Worm (Caenorhabditis elegans): ENCODE results near the gene srap-1.

srap-1 gene

ce11 chrII:11259766-11260165 is 56.7 kb downstream of the srap-1 start (continued):
- TF ChIP-seq Y67H2A.10 (GFP tag; conservative IDR thresholded peaks at IDR 0.05) (no peak), ceh-91 (GFP tag; IDR thresholded peaks at IDR 0.05) (no peak), ccch-3 (GFP tag; optimal IDR thresholded peaks at IDR 0.05) (no peak), somi-1 (GFP tag; optimal IDR thresholded peaks at IDR 0.05) (no peak), B0336.3 (GFP tag; IDR thresholded peaks at IDR 0.05) (peak; percentile 83), gei-17 (GFP tag; optimal IDR thresholded peaks at IDR 0.05) (no peak), die-1 (tag; optimal IDR thresholded peaks at IDR 0.05) (no peak), unc-130 (GFP tag; optimal IDR thresholded peaks at IDR 0.05) (no peak), egl-44 (GFP tag; IDR thresholded peaks at IDR 0.05) (no peak), ets-4 (GFP tag; optimal IDR thresholded peaks at IDR 0.05) (no peak), F37B4.10 (GFP tag; IDR thresholded peaks at IDR 0.05) (no peak), lir-1 (GFP tag; conservative IDR thresholded peaks at IDR 0.05) (no peak), nhr-179 (tag; optimal IDR thresholded peaks at IDR 0.05) (no peak), ceh-58 (GFP tag; IDR thresholded peaks at IDR 0.05) (no peak), hlh-26 (GFP tag; conservative IDR thresholded peaks at IDR 0.05) (no peak), hsf-1 (GFP tag; IDR thresholded peaks at IDR 0.05) (0 out of 2 replicates have a peak, but pooled peaks have one; percentile 48), repo-1 (tag; optimal IDR thresholded peaks at IDR 0.05) (no peak), athp-1 (tag; optimal IDR thresholded peaks at IDR 0.05) (peak; percentile 13), tlf-1 (GFP tag; optimal IDR thresholded peaks at IDR 0.05) (no peak), pbrm-1 (GFP tag; IDR thresholded peaks at IDR 0.05) (0 out of 2 replicates have a peak, but pooled peaks have one; percentile 42)

- no peak for TF ChIP-seq F37B4.10 (GFP tag; IDR thresholded peaks at IDR 0.05)
- TF ChIP-seq lsl-1 (GFP tag; optimal IDR thresholded peaks at IDR 0.05) = peak; percentile 81
- TF ChIP-seq hlh-12 (tag; optimal IDR thresholded peaks at IDR 0.05) = no peak
- TF ChIP-seq K11D2.4 (GFP tag; IDR thresholded peaks at IDR 0.05) = no peak
- peak; percentile 95 for TF ChIP-seq madf-3 (GFP tag; IDR thresholded peaks at IDR 0.05)
- TF ChIP-seq tbx-9 (tag; optimal IDR thresholded peaks at IDR 0.05; ENCODE audit: borderline replicate concordance) = no peak
- TF ChIP-seq chd-7 (tag; optimal IDR thresholded peaks at IDR 0.05) = no peak
- TF ChIP-seq attf-3 (GFP tag; conservative IDR thresholded peaks at IDR 0.05) = no peak
- no peak for TF ChIP-seq pbrm-1 (GFP tag; IDR thresholded peaks at IDR 0.05)
- TF ChIP-seq dox-1 (GFP tag; IDR thresholded peaks at IDR 0.05) = 0 out of 2 replicates have a peak, but pooled peaks have one; percentile 6
- no peak for TF ChIP-seq nhr-27 (tag; optimal IDR thresholded peaks at IDR 0.05)
- TF ChIP-seq efl-1 (GFP tag; optimal IDR thresholded peaks at IDR 0.05) = peak; percentile 38
Measured at ce11 chrII:11261173-11261572, 58.2 kb downstream of the srap-1 start, which contains the start of gene T05B9.1. T05B9.1 (minus strand) TSS chrII:11261192.

ce11 chrII:11268822-11269221 is 65.8 kb downstream of the srap-1 start, which contains the start of gene cut-1:
cut-1 (plus strand) TSS chrII:11269122.
- TF ChIP-seq hmg-1.2 (GFP tag; IDR thresholded peaks at IDR 0.05) (no peak), athp-1 (tag; optimal IDR thresholded peaks at IDR 0.05) (no peak), C06A6.2 (GFP tag; conservative IDR thresholded peaks at IDR 0.05) (no peak), snpc-4 (GFP tag; optimal IDR thresholded peaks at IDR 0.05) (no peak), snpc-4 (tag; optimal IDR thresholded peaks at IDR 0.05) (no peak), rpc-1 (optimal IDR thresholded peaks at IDR 0.05) (no peak), rpc-1 (tag; optimal IDR thresholded peaks at IDR 0.05) (no peak), F55B11.4 (tag; optimal IDR thresholded peaks at IDR 0.05; ENCODE audit: borderline replicate concordance, insufficient read depth) (no peak), madf-3 (GFP tag; IDR thresholded peaks at IDR 0.05) (no peak), F57C9.4 (tag; optimal IDR thresholded peaks at IDR 0.05) (no peak), bed-2 (GFP tag; IDR thresholded peaks at IDR 0.05) (no peak), repo-1 (tag; optimal IDR thresholded peaks at IDR 0.05) (no peak)

Measured in whole organism, young adult.